Fruit fly (Drosophila melanogaster) Kc167 (cell line): Measurements from ENCODE around the gene CG32086.
"Not testable (repeated sequence)": the region's sequence is repeated elsewhere in the genome, so short reads cannot be mapped to it uniquely, and the experiment has no call there.

ENCODE experiments used
- Myc ChIP-seq: fragments of >200 bp; optimal IDR thresholded peaks from 2 replicates; lab custom pipeline; 2017; ENCODE audit warnings: missing external identifiers
- Sin3A ChIP-seq: fragments of >200 bp; optimal IDR thresholded peaks from 2 replicates; lab custom pipeline; 2018; ENCODE audit warnings: missing external identifiers
- h ChIP-seq: fragments of >200 bp; optimal IDR thresholded peaks from 3 replicates; lab custom pipeline; 2018; ENCODE audit warnings: missing external identifiers
- insv ChIP-seq: fragments of >200 bp; optimal IDR thresholded peaks from 3 replicates; lab custom pipeline; 2018; ENCODE audit warnings: missing external identifiers
- psq ChIP-seq: fragments of >200 bp; optimal IDR thresholded peaks from 2 replicates; lab custom pipeline; 2017; ENCODE audit warnings: missing external identifiers
- ttk ChIP-seq: sonication (Bioruptor generic); optimal IDR thresholded peaks from 2 replicates; lab custom pipeline; 2017; ENCODE audit warnings: missing external identifiers

CG32086 gene

dm6 chr3L:11587720-11588580 lies 4.1 kb upstream of the CG32086 start, which contains the start of gene rt:
TSS of gene rt (minus strand) at chr3L:11587770.
- TF ChIP-seq Myc (lab: Kevin White, UChicago) (no peak), insv (lab: Kevin White, UChicago) (no peak), ttk (no peak), Sin3A (no peak), h (lab: Kevin White, UChicago) (no peak), psq (lab: Kevin White, UChicago) (no peak)

dm6 chr3L:11586794-11587462 lies 3.1 kb upstream of the CG32086 start:
- TF ChIP-seq Myc (lab: Kevin White, UChicago): no peak

- TF ChIP-seq ttk (no peak), h (lab: Kevin White, UChicago) (no peak), Myc (lab: Kevin White, UChicago) (no peak), psq (lab: Kevin White, UChicago) (no peak), Sin3A (no peak), insv (lab: Kevin White, UChicago) (no peak)
Measured at dm6 chr3L:11582097-11582496, 1.8 kb downstream of the CG32086 start, which contains the start of gene CG33269. TSS of gene CG33269 (minus strand) at chr3L:11582197.

dm6 chr3L:11580919-11581318 lies 2.9 kb downstream of the CG32086 start, which contains the start of gene CG43391:
TSS of gene CG43391 (minus strand) at chr3L:11581019.
- TF ChIP-seq psq (lab: Kevin White, UChicago): no peak
- TF ChIP-seq Sin3A: no peak
- TF ChIP-seq Myc (lab: Kevin White, UChicago): no peak
- no peak for TF ChIP-seq ttk
- no peak for TF ChIP-seq h (lab: Kevin White, UChicago)
- TF ChIP-seq insv (lab: Kevin White, UChicago): no peak

dm6 chr3L:11579919-11580318 lies 3.9 kb downstream of the CG32086 start, which contains the start of gene CG43390:
TSS of gene CG43390 (minus strand) at chr3L:11579950.
- TF ChIP-seq Myc (lab: Kevin White, UChicago) (no peak), h (lab: Kevin White, UChicago) (no peak), Sin3A (no peak), psq (lab: Kevin White, UChicago) (no peak), insv (lab: Kevin White, UChicago) (no peak), ttk (no peak)

dm6 chr3L:11578847-11579246 lies 5.0 kb downstream of the CG32086 start:
- TF ChIP-seq ttk (no peak), h (lab: Kevin White, UChicago) (no peak), insv (lab: Kevin White, UChicago) (no peak), Myc (lab: Kevin White, UChicago) (no peak), Sin3A (no peak), psq (lab: Kevin White, UChicago) (no peak)

dm6 chr3L:11578211-11578673 lies 5.6 kb downstream of the CG32086 start, which contains the start of gene CG33270:
TSS of gene CG33270 (minus strand) at chr3L:11578623.
- no peak for TF ChIP-seq Myc (lab: Kevin White, UChicago)
- TF ChIP-seq h (lab: Kevin White, UChicago): no peak
- no peak for TF ChIP-seq ttk
- TF ChIP-seq insv (lab: Kevin White, UChicago): no peak
- TF ChIP-seq psq (lab: Kevin White, UChicago): no peak
- TF ChIP-seq Sin3A: no peak

dm6 chr3L:11577395-11577794 lies 6.5 kb downstream of the CG32086 start, which contains the start of gene CG33271:
TSS of gene CG33271 (minus strand) at chr3L:11577495.
- TF ChIP-seq psq (lab: Kevin White, UChicago): no peak
- no peak for TF ChIP-seq ttk
- no peak for TF ChIP-seq Sin3A
- TF ChIP-seq h (lab: Kevin White, UChicago): no peak
- TF ChIP-seq insv (lab: Kevin White, UChicago): no peak
- TF ChIP-seq Myc (lab: Kevin White, UChicago): no peak

- TF ChIP-seq Sin3A; ttk; h (lab: Kevin White, UChicago): not testable (repeated sequence)
Measured at dm6 chr3L:11576944-11577343, 6.9 kb downstream of the CG32086 start, which contains the start of gene CG33489. TSS of gene CG33489 (minus strand) at chr3L:11577044.

- no peak for TF ChIP-seq Myc (lab: Kevin White, UChicago)
- TF ChIP-seq Sin3A: no peak
- TF ChIP-seq h (lab: Kevin White, UChicago): no peak
- TF ChIP-seq ttk: no peak
- TF ChIP-seq insv (lab: Kevin White, UChicago): no peak
- TF ChIP-seq psq (lab: Kevin White, UChicago): no peak
Measured at dm6 chr3L:11574563-11574962, 9.3 kb downstream of the CG32086 start, which contains the start of gene CG33490. TSS of gene CG33490 (minus strand) at chr3L:11574663.

dm6 chr3L:11563972-11564533 lies 19.8 kb downstream of the CG32086 start, which contains the start of the genes CG46412 and CG33267:
TSS of gene CG46412 (minus strand) at chr3L:11564072.
TSS of gene CG33267 (plus strand) at chr3L:11564483.
- TF ChIP-seq Sin3A (no peak), insv (lab: Kevin White, UChicago) (no peak), Myc (lab: Kevin White, UChicago) (no peak)
